Fruit fly (Drosophila melanogaster): Measurements from ENCODE around the gene CG5112.

CG5112 gene

dm6 chr3R:25493294-25494187 lies 2.3 kb downstream of the CG5112 start (continued):
- peak; percentile 18 to 86 for TF ChIP-seq crp (GFP tag; optimal IDR thresholded peaks at IDR 0.05)
- TF ChIP-seq CG12299 (tag; optimal IDR thresholded peaks at IDR 0.05) = no peak
- no peak for TF ChIP-seq CG1603 (tag; optimal IDR thresholded peaks at IDR 0.05)
- TF ChIP-seq Sry-β (GFP tag; optimal IDR thresholded peaks at IDR 0.05) = peak; percentile 39
- no peak for TF ChIP-seq CG9215 (GFP tag; IDR thresholded peaks at IDR 0.05)
- TF ChIP-seq ato (GFP tag; IDR thresholded peaks at IDR 0.05; ENCODE audit: partially characterized antibody) = no peak
- no peak for TF ChIP-seq kni (GFP tag; optimal IDR thresholded peaks at IDR 0.05)
- TF ChIP-seq dm (GFP tag; optimal IDR thresholded peaks at IDR 0.05) = no peak
- TF ChIP-seq otp (GFP tag; IDR thresholded peaks at IDR 0.05) = no peak
- TF ChIP-seq CG17568 (GFP tag; optimal IDR thresholded peaks at IDR 0.05) = no peak
- no peak for TF ChIP-seq CG7556 (GFP tag; optimal IDR thresholded peaks at IDR 0.05)
- TF ChIP-seq dan (GFP tag; IDR thresholded peaks at IDR 0.05) = no peak
- no peak for TF ChIP-seq CG17361 (GFP tag; IDR thresholded peaks at IDR 0.05)
- TF ChIP-seq Bteb2 (GFP tag; optimal IDR thresholded peaks at IDR 0.05) = no peak
- TF ChIP-seq pan (optimal IDR thresholded peaks at IDR 0.05) = no peak
- TF ChIP-seq pan (GFP tag; optimal IDR thresholded peaks at IDR 0.05 in 1 of 2, IDR thresholded peaks at IDR 0.05 in 1 of 2) = no peak
- TF ChIP-seq vvl (GFP tag; IDR thresholded peaks at IDR 0.05) = peak; percentile 67
- TF ChIP-seq tna (GFP tag; IDR thresholded peaks at IDR 0.05; ENCODE audit: partially characterized antibody) = no peak
- peak; percentile 30; the same call in 1 of the 2 replicates for TF ChIP-seq MBD-R2 (GFP tag; IDR thresholded peaks at IDR 0.05)
- TF ChIP-seq Adf1 (GFP tag; IDR thresholded peaks at IDR 0.05) = no peak
- TF ChIP-seq HmgZ (tag; optimal IDR thresholded peaks at IDR 0.05) = no peak
- TF ChIP-seq jumu (GFP tag; optimal IDR thresholded peaks at IDR 0.05) = no peak
- peak; percentile 51 for TF ChIP-seq stwl (tag; optimal IDR thresholded peaks at IDR 0.05)
- no peak for TF ChIP-seq emc (GFP tag; optimal IDR thresholded peaks at IDR 0.05)
- no peak for TF ChIP-seq MTF-1 (GFP tag; optimal IDR thresholded peaks at IDR 0.05; ENCODE audit: borderline replicate concordance)
- TF ChIP-seq CG6683 (GFP tag; optimal IDR thresholded peaks at IDR 0.05) = no peak
- no peak for TF ChIP-seq cg (GFP tag; optimal IDR thresholded peaks at IDR 0.05)
- TF ChIP-seq ham (GFP tag; IDR thresholded peaks at IDR 0.05) = no peak
- TF ChIP-seq CG1792 (GFP tag; optimal IDR thresholded peaks at IDR 0.05) = no peak
- TF ChIP-seq Abd-B (GFP tag; optimal IDR thresholded peaks at IDR 0.05) = no peak
- TF ChIP-seq Mes4 (GFP tag; optimal IDR thresholded peaks at IDR 0.05) = no peak
- peak; percentile 91 for TF ChIP-seq CG10267 (tag; optimal IDR thresholded peaks at IDR 0.05)
- TF ChIP-seq Hr3 (GFP tag; optimal IDR thresholded peaks at IDR 0.05) = no peak
- TF ChIP-seq CG12155 (GFP tag; optimal IDR thresholded peaks at IDR 0.05) = no peak
- TF ChIP-seq NFAT (GFP tag; IDR thresholded peaks at IDR 0.05) = no peak
- no peak for TF ChIP-seq Opbp (GFP tag; IDR thresholded peaks at IDR 0.05; ENCODE audit: partially characterized antibody)
- TF ChIP-seq dati (GFP tag; IDR thresholded peaks at IDR 0.05) = no peak
- no peak for TF ChIP-seq wdn (GFP tag; IDR thresholded peaks at IDR 0.05)
- no peak for TF ChIP-seq GATAe (GFP tag; conservative IDR thresholded peaks at IDR 0.05)
- no peak for TF ChIP-seq CG15696 (tag; optimal IDR thresholded peaks at IDR 0.05)
- no peak for TF ChIP-seq CG16813 (GFP tag; IDR thresholded peaks at IDR 0.05; ENCODE audit: partially characterized antibody)
- TF ChIP-seq nmo (GFP tag; optimal IDR thresholded peaks at IDR 0.05) = no peak
- no peak for TF ChIP-seq CG6813 (GFP tag; optimal IDR thresholded peaks at IDR 0.05)
- no peak for TF ChIP-seq nau (GFP tag; optimal IDR thresholded peaks at IDR 0.05)
- no peak for TF ChIP-seq CkIIα-i1 (GFP tag; IDR thresholded peaks at IDR 0.05)
- TF ChIP-seq C15 (GFP tag; IDR thresholded peaks at IDR 0.05) = no peak
- TF ChIP-seq CG2712 (tag; optimal IDR thresholded peaks at IDR 0.05) = peak; percentile 17
- no peak for TF ChIP-seq Antp (GFP tag; optimal IDR thresholded peaks at IDR 0.05)
- no peak for TF ChIP-seq ewg (GFP tag; optimal IDR thresholded peaks at IDR 0.05)
